Fruit fly (Drosophila melanogaster) whole organism, prepupa: ENCODE measurements around the gene SCCRO.

Source experiments
- CG4318 ChIP-seq: fragments of 200-800 bp; sonication (Bioruptor generic); optimal IDR thresholded peaks from 3 replicates; lab custom pipeline; 2017; ENCODE audit warnings: missing biosample characterization, mild to moderate bottlenecking, missing genetic modification characterization
- CG9139 ChIP-seq: fragments of 200-800 bp; sonication (Bioruptor generic); optimal IDR thresholded peaks from 3 replicates; lab custom pipeline; 2017; ENCODE audit warnings: missing biosample characterization, mild to moderate bottlenecking, missing genetic modification characterization
- spab ChIP-seq: fragments of 200-800 bp; sonication (Bioruptor generic); optimal IDR thresholded peaks from 2 replicates; lab custom pipeline; 2017; ENCODE audit warnings: missing biosample characterization, mild to moderate bottlenecking, missing genetic modification characterization, missing genetic modification reagents

DNA sequence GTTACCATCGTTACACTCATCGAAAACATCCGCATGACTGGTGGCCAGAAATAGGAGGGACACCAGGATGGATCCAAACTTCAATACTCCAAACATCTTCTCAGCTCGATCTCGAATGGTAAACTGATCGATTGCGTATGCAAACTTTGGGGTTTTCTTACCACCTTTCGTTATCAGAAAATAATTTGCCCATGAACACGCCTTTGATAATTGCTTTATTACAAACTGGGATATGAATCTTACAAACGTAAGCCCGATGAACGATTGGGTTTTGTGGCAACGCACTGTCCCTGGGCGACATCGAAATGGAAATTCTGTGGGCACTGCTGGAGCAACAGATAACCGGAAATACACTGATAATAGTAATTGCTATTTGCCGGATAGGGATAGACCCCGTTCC is 36.5 kb upstream of the SCCRO start, which contains the start of gene CG33985:
- no peak for TF ChIP-seq CG4318 (GFP tag; lab: Kevin White, UChicago)
- no peak for TF ChIP-seq spab
- no peak for TF ChIP-seq CG9139 (GFP tag; lab: Kevin White, UChicago)
